Fruit fly (Drosophila melanogaster) whole organism, embryonic: ENCODE data around the gene CG42305.

Experiments used
- Atf3 ChIP-seq: fragments of 200-800 bp; sonication (Bioruptor generic); optimal IDR thresholded peaks from 3 replicates; lab custom pipeline; 2016; ENCODE audit warnings: missing biosample characterization, missing genetic modification characterization
- Bgb ChIP-seq: fragments of 200-800 bp; sonication (Bioruptor generic); IDR thresholded peaks from 2 replicates; pipeline ENCODE4 v1.3.6; 2022; ENCODE audit warnings: missing biosample characterization, missing genetic modification characterization; ENCODE audit not compliant: partially characterized antibody
- Bteb2 ChIP-seq: fragments of 200-800 bp; sonication (Bioruptor generic); optimal IDR thresholded peaks from 2 replicates; lab custom pipeline; 2016; ENCODE audit warnings: missing biosample characterization, missing genetic modification characterization
- CG10147 ChIP-seq: fragments of 200-800 bp; sonication (Bioruptor generic); optimal IDR thresholded peaks from 2 replicates; lab custom pipeline; 2019; ENCODE audit warnings: missing biosample characterization, mild to moderate bottlenecking, missing genetic modification characterization, moderate library complexity
- CG1024 ChIP-seq: fragments of 200-800 bp; sonication (Bioruptor generic); IDR thresholded peaks from 2 replicates; pipeline ENCODE4 v1.3.6; 2022; ENCODE audit warnings: missing biosample characterization, missing genetic modification characterization
- CG10274 ChIP-seq: fragments of 200-800 bp; sonication (Bioruptor generic); optimal IDR thresholded peaks from 3 replicates; lab custom pipeline; 2017; ENCODE audit warnings: missing biosample characterization, mild to moderate bottlenecking, missing genetic modification characterization
- CG11696 ChIP-seq: fragments of 200-800 bp; sonication (Bioruptor generic); IDR thresholded peaks from 2 replicates; pipeline ENCODE4 v1.3.6; 2022; ENCODE audit warnings: missing biosample characterization, missing genetic modification characterization
- CG11723 ChIP-seq: fragments of 200-800 bp; sonication (Bioruptor generic); optimal IDR thresholded peaks from 2 replicates; lab custom pipeline; 2017; ENCODE audit warnings: missing biosample characterization, mild to moderate bottlenecking, missing genetic modification characterization
- CG12744 ChIP-seq: fragments of 200-800 bp; sonication (Bioruptor generic); optimal IDR thresholded peaks from 2 replicates; lab custom pipeline; 2016; ENCODE audit warnings: missing biosample characterization, missing genetic modification characterization
- CG14710 ChIP-seq: fragments of 200-800 bp; sonication (Bioruptor generic); optimal IDR thresholded peaks from 3 replicates; lab custom pipeline; 2019; ENCODE audit warnings: missing biosample characterization, mild to moderate bottlenecking, missing genetic modification characterization, moderate library complexity
- CG17361 ChIP-seq: fragments of 200-800 bp; sonication (Bioruptor generic); IDR thresholded peaks from 3 replicates; pipeline ENCODE4 v1.3.6; 2022; ENCODE audit warnings: missing biosample characterization, missing genetic modification characterization
- CG18262 ChIP-seq: fragments of 200-800 bp; optimal IDR thresholded peaks from 3 replicates; lab custom pipeline; 2019; ENCODE audit warnings: missing biosample characterization, mild to moderate bottlenecking, missing genetic modification characterization, moderate library complexity
- CG2202 ChIP-seq: fragments of 200-800 bp; sonication (Bioruptor generic); optimal IDR thresholded peaks from 2 replicates; lab custom pipeline; 2018; ENCODE audit warnings: missing biosample characterization, mild to moderate bottlenecking, missing genetic modification characterization
- CG30403 ChIP-seq: fragments of 200-800 bp; sonication (Bioruptor generic); optimal IDR thresholded peaks from 3 replicates; lab custom pipeline; 2016; ENCODE audit warnings: missing biosample characterization, missing genetic modification characterization
- CG32767 ChIP-seq: fragments of 200-800 bp; sonication (Bioruptor generic); IDR thresholded peaks from 2 replicates; pipeline ENCODE4 v1.3.6; 2022; ENCODE audit warnings: missing biosample characterization, missing genetic modification characterization
- CG3281 ChIP-seq: fragments of 200-800 bp; sonication (Bioruptor generic); optimal IDR thresholded peaks from 3 replicates; lab custom pipeline; 2017; ENCODE audit warnings: missing biosample characterization, mild to moderate bottlenecking, missing genetic modification characterization
- CG7839 ChIP-seq: fragments of 200-800 bp; sonication (Bioruptor generic); optimal IDR thresholded peaks from 3 replicates; lab custom pipeline; 2018; ENCODE audit warnings: missing biosample characterization, mild to moderate bottlenecking, missing genetic modification characterization, moderate library complexity
- CG8478 ChIP-seq: fragments of >200 bp; optimal IDR thresholded peaks from 2 replicates; lab custom pipeline; 2018
- CG9876 ChIP-seq: fragments of 200-800 bp; sonication (Bioruptor generic); optimal IDR thresholded peaks from 2 replicates; lab custom pipeline; 2016; ENCODE audit warnings: missing biosample characterization, missing genetic modification characterization
- E2f1 ChIP-seq: fragments of 200-800 bp; sonication (Bioruptor generic); IDR thresholded peaks from 2 replicates; pipeline ENCODE4 v1.3.6; 2022; ENCODE audit warnings: missing biosample characterization, missing genetic modification characterization
- Max ChIP-seq: fragments of 200-800 bp; sonication (Bioruptor generic); optimal IDR thresholded peaks from 2 replicates; lab custom pipeline; 2016; ENCODE audit warnings: missing biosample characterization, mild to moderate bottlenecking, missing genetic modification characterization
- Rfx ChIP-seq: fragments of 200-800 bp; sonication (Bioruptor generic); IDR thresholded peaks from 2 replicates; pipeline ENCODE4 v1.3.6; 2022; ENCODE audit warnings: missing biosample characterization, missing genetic modification characterization
- abd-A ChIP-seq: fragments of 200-800 bp; sonication (Bioruptor generic); optimal IDR thresholded peaks from 3 replicates; lab custom pipeline; 2019; ENCODE audit warnings: missing biosample characterization, mild to moderate bottlenecking, missing genetic modification characterization, moderate library complexity
- amos ChIP-seq: fragments of 200-800 bp; sonication (Bioruptor generic); IDR thresholded peaks from 2 replicates; pipeline ENCODE4 v1.3.6; 2022; ENCODE audit warnings: missing biosample characterization, missing genetic modification characterization; ENCODE audit not compliant: partially characterized antibody
- az2 ChIP-seq: fragments of 200-800 bp; sonication (Bioruptor generic); optimal IDR thresholded peaks from 3 replicates; lab custom pipeline; 2016; ENCODE audit warnings: missing biosample characterization, missing genetic modification characterization
- bab2 ChIP-seq: fragments of 200-800 bp; sonication (Bioruptor generic); optimal IDR thresholded peaks from 2 replicates; lab custom pipeline; 2016; ENCODE audit warnings: missing biosample characterization, missing genetic modification characterization
- cas ChIP-seq: fragments of 200-800 bp; sonication (Bioruptor generic); IDR thresholded peaks from 2 replicates; pipeline ENCODE4 v1.3.6; 2022; ENCODE audit warnings: missing biosample characterization, missing genetic modification characterization
- chinmo ChIP-seq: fragments of 200-800 bp; sonication (Bioruptor generic); IDR thresholded peaks from 4 replicates; pipeline ENCODE4 v1.3.6; 2022; ENCODE audit warnings: missing biosample characterization, missing genetic modification characterization; ENCODE audit not compliant: partially characterized antibody
- corto ChIP-seq: fragments of 200-800 bp; sonication (Bioruptor generic); optimal IDR thresholded peaks from 2 replicates; lab custom pipeline; 2016; ENCODE audit warnings: missing biosample characterization, mild to moderate bottlenecking, missing genetic modification characterization, moderate library complexity
- dimm ChIP-seq: fragments of 200-800 bp; sonication (Bioruptor generic); IDR thresholded peaks from 2 replicates; pipeline ENCODE4 v1.3.6; 2022; ENCODE audit warnings: missing biosample characterization, missing genetic modification characterization
- dmrt11E ChIP-seq: fragments of 200-800 bp; sonication (Bioruptor generic); optimal IDR thresholded peaks from 3 replicates; lab custom pipeline; 2018; ENCODE audit warnings: missing biosample characterization, mild to moderate bottlenecking, missing genetic modification characterization, moderate library complexity
- emc ChIP-seq: fragments of 200-800 bp; sonication (Bioruptor generic); optimal IDR thresholded peaks from 2 replicates; lab custom pipeline; 2016; ENCODE audit warnings: missing biosample characterization, missing genetic modification characterization
- ftz-f1 ChIP-seq: fragments of 200-800 bp; sonication (Bioruptor generic); optimal IDR thresholded peaks from 2 replicates; lab custom pipeline; 2016; ENCODE audit warnings: missing biosample characterization, missing genetic modification characterization
- gcm ChIP-seq: fragments of 200-800 bp; sonication (Bioruptor generic); optimal IDR thresholded peaks from 2 replicates; lab custom pipeline; 2019; ENCODE audit warnings: missing biosample characterization, mild to moderate bottlenecking, missing genetic modification characterization, moderate library complexity
- hkb ChIP-seq, 2 experiments: fragments of 200-800 bp in 1 of 2; fragments of >200 bp in 1 of 2; sonication (Bioruptor generic) in 1 of 2; IDR thresholded peaks in 1 of 2; optimal IDR thresholded peaks in 1 of 2; 2 replicates each; pipeline versions ENCODE4 v1.3.6 to Lab custom; 2017 to 2022; ENCODE audit warnings: missing biosample characterization in 1 of 2, missing genetic modification characterization in 1 of 2
- ind ChIP-seq: fragments of 200-800 bp; sonication (Bioruptor generic); optimal IDR thresholded peaks from 3 replicates; lab custom pipeline; 2016; ENCODE audit warnings: missing biosample characterization, missing genetic modification characterization
- klu ChIP-seq: fragments of 200-800 bp; sonication (Bioruptor generic); IDR thresholded peaks from 2 replicates; pipeline ENCODE4 v1.3.6; 2022; ENCODE audit warnings: missing biosample characterization, missing genetic modification characterization
- oc ChIP-seq: fragments of 200-800 bp; sonication (Bioruptor generic); optimal IDR thresholded peaks from 2 replicates; lab custom pipeline; 2018; ENCODE audit warnings: missing biosample characterization, mild to moderate bottlenecking, missing genetic modification characterization, moderate library complexity
- p53 ChIP-seq: fragments of 200-800 bp; sonication (Bioruptor generic); optimal IDR thresholded peaks from 2 replicates; lab custom pipeline; 2016; ENCODE audit warnings: missing biosample characterization, missing genetic modification characterization
- pan ChIP-seq, 4 experiments: fragments of >200 bp in 3 of 4; fragments of 200-800 bp in 1 of 4; sonication (Bioruptor generic) in 1 of 4; optimal IDR thresholded peaks in 3 of 4; IDR thresholded peaks in 1 of 4; 2 replicates each; pipeline versions ENCODE4 v1.3.6 to Lab custom; 2017 to 2022; ENCODE audit warnings: missing biosample characterization in 2 of 4, missing genetic modification characterization in 2 of 4, mixed read lengths in 1 of 4
- phol ChIP-seq: fragments of 200-800 bp; sonication (Bioruptor generic); optimal IDR thresholded peaks from 3 replicates; lab custom pipeline; 2018; ENCODE audit warnings: missing biosample characterization, mild to moderate bottlenecking, missing genetic modification characterization, moderate library complexity
- row ChIP-seq: fragments of 200-800 bp; sonication (Bioruptor generic); IDR thresholded peaks from 3 replicates; pipeline ENCODE4 v1.3.6; 2022; ENCODE audit warnings: missing biosample characterization, missing genetic modification characterization
- scrt ChIP-seq: fragments of 200-800 bp; sonication (Bioruptor generic); optimal IDR thresholded peaks from 2 replicates; lab custom pipeline; 2018; ENCODE audit warnings: missing biosample characterization, mild to moderate bottlenecking, missing genetic modification characterization, moderate library complexity
- sd ChIP-seq: fragments of 200-800 bp; sonication (Bioruptor generic); optimal IDR thresholded peaks from 3 replicates; lab custom pipeline; 2018; ENCODE audit warnings: missing biosample characterization, mild to moderate bottlenecking, missing genetic modification characterization, moderate library complexity
- sens-2 ChIP-seq: fragments of 200-800 bp; sonication (Bioruptor generic); IDR thresholded peaks from 2 replicates; pipeline ENCODE4 v1.3.6; 2022; ENCODE audit warnings: missing biosample characterization, missing genetic modification characterization
- so ChIP-seq: fragments of 200-800 bp; sonication (Bioruptor generic); IDR thresholded peaks from 3 replicates; pipeline ENCODE4 v1.3.6; 2022; ENCODE audit warnings: missing biosample characterization, missing genetic modification characterization
- sug ChIP-seq: fragments of 200-800 bp; optimal IDR thresholded peaks from 2 replicates; lab custom pipeline; 2019; ENCODE audit warnings: missing biosample characterization, mild to moderate bottlenecking, missing genetic modification characterization, moderate library complexity
- vvl ChIP-seq: fragments of 200-800 bp; sonication (Bioruptor generic); IDR thresholded peaks from 2 replicates; pipeline ENCODE4 v1.3.6; 2022; ENCODE audit warnings: missing biosample characterization, missing genetic modification characterization
- zf30C ChIP-seq: fragments of 200-800 bp; sonication (Bioruptor generic); optimal IDR thresholded peaks from 3 replicates; lab custom pipeline; 2018; ENCODE audit warnings: missing biosample characterization, mild to moderate bottlenecking, missing genetic modification characterization

CG42305 gene

dm6 chr2L:18823243-18823803 lies 10.9 kb downstream of the CG42305 start, which contains the start of gene Ugt36D1 (continued):
- TF ChIP-seq sens-2 (GFP tag; lab: Robert Waterston, UW) (no peak), dimm (GFP tag; lab: Robert Waterston, UW) (no peak), Atf3 (GFP tag; lab: Kevin White, UChicago) (no peak), sd (tag; lab: Kevin White, UChicago) (peak; percentile 76), Bgb (GFP tag; lab: Robert Waterston, UW) (peak; percentile 52), CG7839 (tag; lab: Kevin White, UChicago) (no peak), p53 (GFP tag; lab: Kevin White, UChicago) (peak; percentile 2), pan (optimal IDR thresholded peaks at IDR 0.05; lab: Kevin White, UChicago) (no peak), pan (GFP tag; optimal IDR thresholded peaks at IDR 0.05 in 1 of 2, IDR thresholded peaks at IDR 0.05 in 1 of 2) (no peak), CG3281 (GFP tag; lab: Kevin White, UChicago) (peak; percentile 0), CG10274 (GFP tag; lab: Kevin White, UChicago) (no peak), sug (tag; lab: Kevin White, UChicago) (peak; percentile 1), amos (peak; percentile 41; the same call in 1 of the 2 replicates), ind (GFP tag; lab: Kevin White, UChicago) (no peak), bab2 (GFP tag; lab: Kevin White, UChicago) (no peak), CG18262 (tag; lab: Kevin White, UChicago) (no peak), CG9876 (no peak), so (GFP tag; lab: Robert Waterston, UW) (0 out of 3 replicates have a peak, but pooled peaks have one; percentile 51), CG30403 (no peak), oc (peak; percentile 27), phol (tag; lab: Kevin White, UChicago) (no peak), vvl (GFP tag; lab: Robert Waterston, UW) (0 out of 2 replicates have a peak, but pooled peaks have one; percentile 37), CG2202 (no peak), Max (GFP tag; lab: Kevin White, UChicago) (no peak), row (GFP tag; lab: Robert Waterston, UW) (peak; percentile 72), hkb (optimal IDR thresholded peaks at IDR 0.05; lab: Kevin White, UChicago) (no peak), hkb (GFP tag; IDR thresholded peaks at IDR 0.05; lab: Robert Waterston, UW) (0 out of 2 replicates have a peak, but pooled peaks have one; percentile 33), klu (GFP tag; lab: Robert Waterston, UW) (no peak), corto (peak; percentile 4), emc (GFP tag; lab: Kevin White, UChicago) (no peak), abd-A (tag; lab: Kevin White, UChicago) (peak; percentile 18), CG14710 (peak; percentile 10), E2f1 (GFP tag; lab: Robert Waterston, UW) (peak; percentile 36; the same call in 1 of the 2 replicates), zf30C (GFP tag; lab: Kevin White, UChicago) (no peak), CG11696 (GFP tag; lab: Robert Waterston, UW) (no peak), dmrt11E (tag; lab: Kevin White, UChicago) (no peak), CG12744 (no peak), az2 (GFP tag; lab: Kevin White, UChicago) (no peak), chinmo (GFP tag; lab: Robert Waterston, UW) (peak; percentile 81; the same call in 2 of the 4 replicates), CG1024 (no peak), ftz-f1 (GFP tag; lab: Kevin White, UChicago) (peak; percentile 53), CG32767 (GFP tag; lab: Robert Waterston, UW) (peak; percentile 69), CG8478 (no peak), CG17361 (GFP tag; lab: Robert Waterston, UW) (peak; percentile 26; the same call in 1 of the 3 replicates), scrt (no peak), CG11723 (no peak), gcm (GFP tag; lab: Kevin White, UChicago) (no peak), Bteb2 (GFP tag; lab: Kevin White, UChicago) (no peak), Rfx (GFP tag; lab: Robert Waterston, UW) (peak; percentile 33; the same call in 1 of the 2 replicates), cas (GFP tag; lab: Robert Waterston, UW) (no peak), CG10147 (GFP tag; lab: Kevin White, UChicago) (peak; percentile 28)
